Worm (Caenorhabditis elegans) whole organism, mixed stage, embryonic: ENCODE data around the gene nduf-9.

Source experiments
- blmp-1 ChIP-seq: fragments of 150-350 bp; optimal IDR thresholded peaks from 2 replicates; lab custom pipeline; 2014; ENCODE audit warnings: missing biosample characterization, missing genetic modification characterization
- ceh-43 ChIP-seq: fragments of 200-800 bp; sonication (Bioruptor generic); optimal IDR thresholded peaks from 2 replicates; lab custom pipeline; 2018; ENCODE audit warnings: mild to moderate bottlenecking, missing genetic modification characterization, moderate library complexity, missing compliant biosample characterization
- cnd-1 ChIP-seq: fragments of 200-800 bp; sonication (Bioruptor generic); optimal IDR thresholded peaks from 2 replicates; lab custom pipeline; 2018; ENCODE audit warnings: mild to moderate bottlenecking, missing genetic modification characterization, missing compliant biosample characterization
- lin-13 ChIP-seq: fragments of 150-350 bp; optimal IDR thresholded peaks from 2 replicates; lab custom pipeline; 2014; ENCODE audit warnings: missing biosample characterization, missing genetic modification characterization
- lsy-2 ChIP-seq: fragments of 150-350 bp; optimal IDR thresholded peaks from 2 replicates; lab custom pipeline; 2014; ENCODE audit warnings: missing biosample characterization, missing genetic modification characterization
- unc-39 ChIP-seq: fragments of 150-350 bp; optimal IDR thresholded peaks from 2 replicates; lab custom pipeline; 2014; ENCODE audit warnings: missing biosample characterization, missing genetic modification characterization
- zip-8 ChIP-seq: fragments of 150-350 bp; optimal IDR thresholded peaks from 2 replicates; lab custom pipeline; 2014; ENCODE audit warnings: missing biosample characterization, missing genetic modification characterization

- TF ChIP-seq blmp-1 (tag; lab: Kevin White, UChicago) (no peak), unc-39 (tag; lab: Kevin White, UChicago) (no peak), zip-8 (no peak), cnd-1 (tag; lab: Kevin White, UChicago) (no peak), ceh-43 (no peak), lsy-2 (tag; lab: Kevin White, UChicago) (peak; percentile 73), lin-13 (tag; lab: Kevin White, UChicago) (no peak)
These were observed 30.9 kb upstream of the nduf-9 start for ce11 chrIII:3279304-3279703.
